Fruit fly (Drosophila melanogaster): ENCODE results near the gene Gss2.

The Gss2 gene

DNA sequence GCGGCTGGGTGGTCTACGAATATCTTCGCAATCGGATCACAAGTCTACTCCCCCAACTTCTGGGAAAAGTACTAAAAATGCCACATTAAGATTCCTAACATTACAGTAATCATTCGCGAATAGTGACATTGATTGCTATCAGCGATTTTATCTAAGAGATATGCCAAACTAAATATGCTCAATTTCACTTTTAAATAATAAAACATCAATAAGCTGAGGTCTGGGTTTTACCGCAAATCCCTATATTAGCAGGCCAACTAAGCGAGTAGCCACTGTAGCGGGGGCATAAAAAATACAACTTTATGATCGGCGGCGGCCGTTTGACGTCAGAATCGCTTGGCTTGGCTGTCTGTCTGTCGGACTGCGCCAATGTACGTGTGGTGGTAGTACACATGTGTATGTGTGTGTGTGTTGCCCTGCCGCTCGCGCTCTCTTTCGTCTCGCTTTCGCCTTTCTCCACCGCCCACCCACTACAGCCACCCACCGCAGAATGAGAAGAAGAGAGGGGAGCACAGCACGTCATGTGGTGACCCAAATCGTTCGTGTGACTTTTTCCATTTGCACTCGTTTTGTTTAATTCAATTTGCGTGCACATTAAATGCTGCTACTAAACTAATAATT lies 19.1 kb upstream of the Gss2 start (continued):
- TF ChIP-seq CG7786 (GFP tag; optimal IDR thresholded peaks at IDR 0.05), result peak; percentile 92
- peak in 1 of 2 experiments; percentile 86 for TF ChIP-seq Hr78 (GFP tag; optimal IDR thresholded peaks at IDR 0.05)
- TF ChIP-seq cato (GFP tag; optimal IDR thresholded peaks at IDR 0.05; ENCODE audit: borderline replicate concordance), result peak; percentile 51
- peak; percentile 79 for TF ChIP-seq gt (GFP tag; IDR thresholded peaks at IDR 0.05)
- TF ChIP-seq Ptx1 (GFP tag; IDR thresholded peaks at IDR 0.05), result peak; percentile 97
- TF ChIP-seq ac (GFP tag; optimal IDR thresholded peaks at IDR 0.05), result peak; percentile 63
- TF ChIP-seq CG6175 (GFP tag; IDR thresholded peaks at IDR 0.05), result peak; percentile 93
- TF ChIP-seq caup (GFP tag; optimal IDR thresholded peaks at IDR 0.05; ENCODE audit: severe bottlenecking), result peak; percentile 91
- peak; percentile 66 for TF ChIP-seq CG14710 (tag; optimal IDR thresholded peaks at IDR 0.05)
- TF ChIP-seq CG1832 (GFP tag; optimal IDR thresholded peaks at IDR 0.05), result no peak
- peak; percentile 96 for TF ChIP-seq CG10543 (GFP tag; optimal IDR thresholded peaks at IDR 0.05)
- peak; percentile 82 for TF ChIP-seq dati (GFP tag; IDR thresholded peaks at IDR 0.05)
- TF ChIP-seq CG15696 (tag; optimal IDR thresholded peaks at IDR 0.05), result peak; percentile 53
- TF ChIP-seq tgo (GFP tag; IDR thresholded peaks at IDR 0.05), result peak; percentile 95
- peak; percentile 94 for TF ChIP-seq lab (GFP tag; optimal IDR thresholded peaks at IDR 0.05)
- TF ChIP-seq sqz (GFP tag; optimal IDR thresholded peaks at IDR 0.05), result peak; percentile 88
- TF ChIP-seq chm (GFP tag; IDR thresholded peaks at IDR 0.05), result peak; percentile 90; the same call in 1 of the 2 replicates
- peak; percentile 93 for TF ChIP-seq CG12299 (tag; optimal IDR thresholded peaks at IDR 0.05)
- TF ChIP-seq CG11504 (tag; optimal IDR thresholded peaks at IDR 0.05), result peak; percentile 94
- peak; percentile 50 for TF ChIP-seq CG14965 (GFP tag; optimal IDR thresholded peaks at IDR 0.05; ENCODE audit: borderline replicate concordance)
- TF ChIP-seq Sry-δ (GFP tag; optimal IDR thresholded peaks at IDR 0.05), result peak; percentile 60
- TF ChIP-seq CTCF (GFP tag; optimal IDR thresholded peaks at IDR 0.05), result peak; percentile 66
- no peak for TF ChIP-seq CG14860 (GFP tag; IDR thresholded peaks at IDR 0.05; ENCODE audit: partially characterized antibody)
- TF ChIP-seq Adf1 (GFP tag; IDR thresholded peaks at IDR 0.05), result peak; percentile 81
- peak; percentile 88 for TF ChIP-seq sens-2 (GFP tag; IDR thresholded peaks at IDR 0.05)
- TF ChIP-seq yki (optimal IDR thresholded peaks at IDR 0.05), result no peak
- peak; percentile 50 for TF ChIP-seq CG2116 (GFP tag; optimal IDR thresholded peaks at IDR 0.05)
- peak; percentile 92 for TF ChIP-seq Meics (GFP tag; optimal IDR thresholded peaks at IDR 0.05)
- peak; percentile 93 for TF ChIP-seq NK7.1 (GFP tag; optimal IDR thresholded peaks at IDR 0.05)
- TF ChIP-seq CG8924 (tag; optimal IDR thresholded peaks at IDR 0.05), result peak; percentile 92
- peak; percentile 76 for TF ChIP-seq CG4617 (GFP tag; optimal IDR thresholded peaks at IDR 0.05; ENCODE audit: borderline replicate concordance)
- TF ChIP-seq CG3838 (GFP tag; optimal IDR thresholded peaks at IDR 0.05), result peak; percentile 87
- TF ChIP-seq phol (tag; optimal IDR thresholded peaks at IDR 0.05), result peak; percentile 88
- TF ChIP-seq CG31224 (GFP tag; IDR thresholded peaks at IDR 0.05), result peak; percentile 87
- peak; percentile 92 for TF ChIP-seq Atf-2 (GFP tag; optimal IDR thresholded peaks at IDR 0.05)
- TF ChIP-seq NFAT (GFP tag; IDR thresholded peaks at IDR 0.05), result peak; percentile 96
- TF ChIP-seq mld (GFP tag; IDR thresholded peaks at IDR 0.05; ENCODE audit: partially characterized antibody), result no peak
- TF ChIP-seq CG13123 (GFP tag; optimal IDR thresholded peaks at IDR 0.05), result peak; percentile 88
- peak; percentile 80 for TF ChIP-seq E2f2 (GFP tag; IDR thresholded peaks at IDR 0.05)
- peak; percentile 81 for TF ChIP-seq Nf-YC (tag; optimal IDR thresholded peaks at IDR 0.05)
- TF ChIP-seq CG11560 (tag; IDR thresholded peaks at IDR 0.05), result peak; percentile 89
- peak; percentile 94 for TF ChIP-seq CG11723 (GFP tag; optimal IDR thresholded peaks at IDR 0.05)
- TF ChIP-seq Bdp1 (GFP tag; optimal IDR thresholded peaks at IDR 0.05), result peak; percentile 84
- no peak for TF ChIP-seq zen2 (GFP tag; IDR thresholded peaks at IDR 0.05; ENCODE audit: partially characterized antibody)
- peak; percentile 98 for TF ChIP-seq Xbp1 (GFP tag; optimal IDR thresholded peaks at IDR 0.05)
- peak; percentile 77 for TF ChIP-seq Lhr (GFP tag; optimal IDR thresholded peaks at IDR 0.05)
- TF ChIP-seq Dek (tag; optimal IDR thresholded peaks at IDR 0.05), result peak; percentile 95
- TF ChIP-seq Oaz (GFP tag; IDR thresholded peaks at IDR 0.05), result peak; percentile 86
- TF ChIP-seq zen (tag; optimal IDR thresholded peaks at IDR 0.05), result peak; percentile 66
- peak; percentile 95 for TF ChIP-seq CG3847 (GFP tag; IDR thresholded peaks at IDR 0.05)
